Fruit fly (Drosophila melanogaster): ENCODE results near the gene CG17026.
A peak's percentile ranks its signal among the peaks of the same experiment; 100 is the strongest.

dm6 chr3L:15982783-15983432, 7.7 kb downstream of the CG17026 start, which contains the start of the genes brm and Arl1:
- TF ChIP-seq bbx (GFP tag; IDR thresholded peaks at IDR 0.05; ENCODE audit: partially characterized antibody) (no peak), CG12659 (GFP tag; optimal IDR thresholded peaks at IDR 0.05) (peak; percentile 99), GATAe (GFP tag; conservative IDR thresholded peaks at IDR 0.05) (peak; percentile 99), CG2712 (tag; optimal IDR thresholded peaks at IDR 0.05) (peak; percentile 99), crc (GFP tag; optimal IDR thresholded peaks at IDR 0.05) (peak; percentile 75), CG6765 (GFP tag; optimal IDR thresholded peaks at IDR 0.05) (peak; percentile 96), Mrtf (GFP tag; IDR thresholded peaks at IDR 0.05) (peak; percentile 99), slbo (GFP tag; IDR thresholded peaks at IDR 0.05) (peak; percentile 99), CG7839 (tag; optimal IDR thresholded peaks at IDR 0.05) (peak; percentile 99), Fer3 (tag; optimal IDR thresholded peaks at IDR 0.05) (peak; percentile 99), usp (GFP tag; optimal IDR thresholded peaks at IDR 0.05) (no peak), zen (tag; optimal IDR thresholded peaks at IDR 0.05) (peak; percentile 98), Vsx1 (GFP tag; optimal IDR thresholded peaks at IDR 0.05) (no peak)

All from whole organism, embryonic.